Worm (Caenorhabditis elegans): ENCODE data around the gene wht-6.
A peak's percentile ranks its signal among the peaks of the same experiment; 100 is the strongest.

Gene wht-6

ce11 chrIII:6462610-6463009 lies 8.9 kb upstream of the wht-6 start, which contains the start of gene T26A5.8:
T26A5.8 (minus strand) TSS chrIII:6462856.
- TF ChIP-seq arid-1 (GFP tag; conservative IDR thresholded peaks at IDR 0.05) = no peak
- no peak for TF ChIP-seq daf-12 (tag; optimal IDR thresholded peaks at IDR 0.05)
- TF ChIP-seq mes-2 (tag; optimal IDR thresholded peaks at IDR 0.05; ENCODE audit: poor library complexity, severe bottlenecking) = peak; percentile 19
- 0 out of 2 replicates have a peak, but pooled peaks have one; percentile 28 for TF ChIP-seq snpc-1.2 (GFP tag; IDR thresholded peaks at IDR 0.05)
- no peak for TF ChIP-seq egl-27 (tag; optimal IDR thresholded peaks at IDR 0.05)
- TF ChIP-seq nhr-6 (tag; optimal IDR thresholded peaks at IDR 0.05) = no peak
- no peak for TF ChIP-seq jun-1 (tag; optimal IDR thresholded peaks at IDR 0.05)
- no peak for TF ChIP-seq D1046.2 (GFP tag; IDR thresholded peaks at IDR 0.05)
- peak; percentile 93 for TF ChIP-seq ama-1 (optimal IDR thresholded peaks at IDR 0.05)
- no peak for TF ChIP-seq ztf-7 (tag; optimal IDR thresholded peaks at IDR 0.05)
- no peak for TF ChIP-seq nhr-25 (tag; optimal IDR thresholded peaks at IDR 0.05; ENCODE audit: borderline replicate concordance, insufficient read depth)
- TF ChIP-seq nhr-28 (tag; optimal IDR thresholded peaks at IDR 0.05) = no peak
- TF ChIP-seq lir-3 (tag; optimal IDR thresholded peaks at IDR 0.05) = no peak
- TF ChIP-seq lin-29 (GFP tag; IDR thresholded peaks at IDR 0.05) = no peak
- peak in 1 of 2 experiments; percentile 13 for TF ChIP-seq daf-16 (GFP tag; optimal IDR thresholded peaks at IDR 0.05)
- peak; percentile 28 for TF ChIP-seq daf-16 (tag; optimal IDR thresholded peaks at IDR 0.05)
- peak; percentile 61 for TF ChIP-seq mep-1 (tag; optimal IDR thresholded peaks at IDR 0.05)
- no peak for TF ChIP-seq F49E8.2 (tag; optimal IDR thresholded peaks at IDR 0.05; ENCODE audit: borderline replicate concordance)
- no peak for TF ChIP-seq vab-7 (GFP tag; IDR thresholded peaks at IDR 0.05)
- TF ChIP-seq T26A8.4 (GFP tag; IDR thresholded peaks at IDR 0.05) = peak; percentile 57
- no peak for TF ChIP-seq saeg-2 (GFP tag; IDR thresholded peaks at IDR 0.05)
- no peak for TF ChIP-seq ZK337.2 (GFP tag; IDR thresholded peaks at IDR 0.05)
- no peak for TF ChIP-seq nhr-42 (GFP tag; IDR thresholded peaks at IDR 0.05)
- no peak for TF ChIP-seq F37D6.2 (tag; optimal IDR thresholded peaks at IDR 0.05)
- peak; percentile 62 for TF ChIP-seq Y48G9A.11 (GFP tag; IDR thresholded peaks at IDR 0.05)
- no peak for TF ChIP-seq cey-2 (tag; optimal IDR thresholded peaks at IDR 0.05; ENCODE audit: borderline replicate concordance, insufficient read depth)
- no peak for TF ChIP-seq madf-5 (GFP tag; IDR thresholded peaks at IDR 0.05)
- TF ChIP-seq dve-1 (tag; optimal IDR thresholded peaks at IDR 0.05; ENCODE audit: insufficient read depth) = no peak
- no peak for TF ChIP-seq daf-19 (GFP tag; conservative IDR thresholded peaks at IDR 0.05)
- TF ChIP-seq pqm-1 (tag; optimal IDR thresholded peaks at IDR 0.05) = no peak
- TF ChIP-seq nhr-11 (tag; optimal IDR thresholded peaks at IDR 0.05) = no peak
- TF ChIP-seq snpc-4 (tag; optimal IDR thresholded peaks at IDR 0.05) = no peak
- no peak for TF ChIP-seq rbr-2 (tag; optimal IDR thresholded peaks at IDR 0.05)
- TF ChIP-seq pha-4 (GFP tag; IDR thresholded peaks at IDR 0.05) = peak; percentile 52; the same call in 1 of the 2 replicates
- TF ChIP-seq pha-4 (tag; optimal IDR thresholded peaks at IDR 0.05) = no peak
- no peak for TF ChIP-seq zip-11 (GFP tag; IDR thresholded peaks at IDR 0.05)
- TF ChIP-seq unc-62 (GFP tag; optimal IDR thresholded peaks at IDR 0.05 in 1 of 2) = peak in 1 of 2 experiments; percentile 33
- no peak for TF ChIP-seq unc-62 (tag; optimal IDR thresholded peaks at IDR 0.05)
- no peak for TF ChIP-seq R02D3.7 (tag; optimal IDR thresholded peaks at IDR 0.05)
- no peak for TF ChIP-seq F10B5.3 (tag; optimal IDR thresholded peaks at IDR 0.05)
- TF ChIP-seq mdl-1 (tag; optimal IDR thresholded peaks at IDR 0.05) = no peak
- no peak for TF ChIP-seq zag-1 (tag; optimal IDR thresholded peaks at IDR 0.05)
- TF ChIP-seq lsy-2 (tag; optimal IDR thresholded peaks at IDR 0.05) = peak in 1 of 2 experiments; percentile 53
- no peak for TF ChIP-seq fkh-10 (GFP tag; optimal IDR thresholded peaks at IDR 0.05)
- no peak for TF ChIP-seq hif-1 (tag; optimal IDR thresholded peaks at IDR 0.05)
- TF ChIP-seq php-3 (GFP tag; IDR thresholded peaks at IDR 0.05) = no peak
- TF ChIP-seq ceh-20 (GFP tag; IDR thresholded peaks at IDR 0.05) = no peak
- TF ChIP-seq nhr-76 (tag; optimal IDR thresholded peaks at IDR 0.05) = no peak
- no peak for TF ChIP-seq mxl-3 (GFP tag; optimal IDR thresholded peaks at IDR 0.05)
- peak; percentile 14 for TF ChIP-seq Y5F2A.4 (GFP tag; optimal IDR thresholded peaks at IDR 0.05)
- peak; percentile 72; the same call in 1 of the 2 replicates for TF ChIP-seq Y75B8A.6 (GFP tag; IDR thresholded peaks at IDR 0.05)
- TF ChIP-seq dmd-9 (GFP tag; IDR thresholded peaks at IDR 0.05) = no peak

Measured in whole organism, L4 larva.